Worm (Caenorhabditis elegans) whole organism, midembryonic: Measurements from ENCODE around the gene marb-1.

Experiments used
- T22C8.4 ChIP-seq: fragments of 200-800 bp; sonication (Bioruptor generic); IDR thresholded peaks from 2 replicates; pipeline ENCODE4 v1.3.6; 2022; ENCODE audit warnings: missing genetic modification characterization, missing compliant biosample characterization
- flt-1 ChIP-seq: fragments of 200-800 bp; sonication (Bioruptor generic); IDR thresholded peaks from 2 replicates; pipeline ENCODE4 v1.3.6; 2022; ENCODE audit warnings: missing genetic modification characterization, missing compliant biosample characterization
- med-1 ChIP-seq: sonication (generic microtip); optimal IDR thresholded peaks from 2 replicates; lab custom pipeline; 2017; ENCODE audit warnings: missing genetic modification characterization, mild to moderate bottlenecking, missing compliant biosample characterization, antibody characterized with exemption, missing genetic modification reagents; ENCODE audit not compliant: insufficient read depth
- tab-1 ChIP-seq: fragments of 200-800 bp; sonication (Bioruptor generic); IDR thresholded peaks from 2 replicates; pipeline ENCODE4 v1.3.6; 2022; ENCODE audit warnings: missing genetic modification characterization, missing compliant biosample characterization
- ztf-23 ChIP-seq: fragments of 200-800 bp; sonication (Bioruptor generic); IDR thresholded peaks from 2 replicates; pipeline ENCODE4 v1.3.6; 2022; ENCODE audit warnings: missing genetic modification reagents, missing genetic modification characterization, missing compliant biosample characterization
- ztf-29 ChIP-seq: fragments of 200-800 bp; sonication (Bioruptor generic); IDR thresholded peaks from 2 replicates; pipeline ENCODE4 v1.3.6; 2022; ENCODE audit warnings: missing genetic modification reagents, missing genetic modification characterization, missing compliant biosample characterization

ce11 chrIV:12196608-12197007, 12.2 kb downstream of the marb-1 start:
- TF ChIP-seq med-1 (GFP tag; lab: Kevin White, UChicago) (no peak), flt-1 (GFP tag; lab: Robert Waterston, UW) (no peak), T22C8.4 (no peak), tab-1 (GFP tag; lab: Robert Waterston, UW) (no peak), ztf-23 (GFP tag; lab: Robert Waterston, UW) (no peak), ztf-29 (no peak)
